Worm (Caenorhabditis elegans) whole organism, L3 larva: ENCODE results near the gene C55C3.1.
A peak's percentile ranks its signal among the peaks of the same experiment; 100 is the strongest.

Experiments used
- R02D3.7 ChIP-seq: fragments of 150-350 bp; optimal IDR thresholded peaks from 2 replicates; lab custom pipeline; 2014; ENCODE audit warnings: missing biosample characterization, missing genetic modification characterization
- aly-2 ChIP-seq: fragments of 150-350 bp; optimal IDR thresholded peaks from 2 replicates; lab custom pipeline; 2014; ENCODE audit warnings: missing biosample characterization, missing genetic modification characterization
- ama-1 ChIP-seq: fragments of 150-350 bp; optimal IDR thresholded peaks from 2 replicates; lab custom pipeline; 2018
- ceh-16 ChIP-seq: sonication (generic microtip); optimal IDR thresholded peaks from 2 replicates; lab custom pipeline; 2017; ENCODE audit warnings: missing biosample characterization, missing genetic modification characterization
- ceh-28 ChIP-seq: fragments of 150-350 bp; optimal IDR thresholded peaks from 2 replicates; lab custom pipeline; 2014; ENCODE audit warnings: missing biosample characterization, missing genetic modification reagents, missing genetic modification characterization
- ceh-82 ChIP-seq: fragments of 150-350 bp; optimal IDR thresholded peaks from 2 replicates; lab custom pipeline; 2014; ENCODE audit warnings: missing biosample characterization, missing genetic modification characterization
- egl-5 ChIP-seq: fragments of 150-350 bp; optimal IDR thresholded peaks from 2 replicates; lab custom pipeline; 2017; ENCODE audit warnings: missing biosample characterization, missing genetic modification reagents, missing genetic modification characterization, inconsistent platforms
- elt-2 ChIP-seq: sonication (generic microtip); optimal IDR thresholded peaks from 2 replicates; lab custom pipeline; 2016; ENCODE audit warnings: missing genetic modification reagents, mild to moderate bottlenecking, missing genetic modification characterization, missing compliant biosample characterization
- fkh-2 ChIP-seq: fragments of 150-350 bp; optimal IDR thresholded peaks from 2 replicates; lab custom pipeline; 2014; ENCODE audit warnings: missing biosample characterization, missing genetic modification reagents, missing genetic modification characterization
- hmg-11 ChIP-seq: sonication (generic microtip); optimal IDR thresholded peaks from 2 replicates; lab custom pipeline; 2016; ENCODE audit warnings: missing genetic modification characterization, missing compliant biosample characterization
- jun-1 ChIP-seq: fragments of 150-350 bp; optimal IDR thresholded peaks from 2 replicates; lab custom pipeline; 2014; ENCODE audit warnings: missing biosample characterization, missing genetic modification reagents, missing genetic modification characterization
- lin-15B ChIP-seq: fragments of 150-350 bp; optimal IDR thresholded peaks from 2 replicates; lab custom pipeline; 2014; ENCODE audit warnings: missing biosample characterization, missing genetic modification characterization
- nhr-11 ChIP-seq: fragments of 150-350 bp; optimal IDR thresholded peaks from 2 replicates; lab custom pipeline; 2014; ENCODE audit warnings: missing biosample characterization, missing genetic modification characterization
- nhr-12 ChIP-seq: fragments of 150-350 bp; optimal IDR thresholded peaks from 2 replicates; lab custom pipeline; 2014; ENCODE audit warnings: missing biosample characterization, missing genetic modification characterization
- nhr-237 ChIP-seq: fragments of 150-350 bp; optimal IDR thresholded peaks from 2 replicates; lab custom pipeline; 2014; ENCODE audit warnings: missing biosample characterization, missing genetic modification characterization
- nhr-67 ChIP-seq: fragments of 150-350 bp; optimal IDR thresholded peaks from 2 replicates; lab custom pipeline; 2014; ENCODE audit warnings: missing biosample characterization, missing genetic modification characterization
- nhr-76 ChIP-seq: fragments of 150-350 bp; sonication (generic microtip); optimal IDR thresholded peaks from 5 replicates; lab custom pipeline; 2014; ENCODE audit warnings: missing biosample characterization, missing genetic modification characterization
- nhr-77 ChIP-seq: fragments of 150-350 bp; optimal IDR thresholded peaks from 2 replicates; lab custom pipeline; 2014; ENCODE audit warnings: missing biosample characterization, missing genetic modification characterization
- pha-4 ChIP-seq: fragments of 150-350 bp; optimal IDR thresholded peaks from 2 replicates; lab custom pipeline; 2014; ENCODE audit warnings: missing biosample characterization, missing genetic modification reagents, missing genetic modification characterization
- pqm-1 ChIP-seq: fragments of 150-350 bp; optimal IDR thresholded peaks from 2 replicates; lab custom pipeline; 2017; ENCODE audit warnings: missing biosample characterization, missing genetic modification characterization, inconsistent platforms
- sea-2 ChIP-seq: fragments of 150-350 bp; sonication (generic microtip); optimal IDR thresholded peaks from 4 replicates; lab custom pipeline; 2014; ENCODE audit warnings: missing biosample characterization, missing genetic modification reagents, missing genetic modification characterization
- snpc-4 ChIP-seq: fragments of 150-350 bp; optimal IDR thresholded peaks from 2 replicates; lab custom pipeline; 2014; ENCODE audit warnings: missing biosample characterization, missing genetic modification characterization
- tbx-2 ChIP-seq: sonication (generic microtip); optimal IDR thresholded peaks from 2 replicates; lab custom pipeline; 2016; ENCODE audit warnings: mild to moderate bottlenecking, missing genetic modification characterization, missing compliant biosample characterization
- unc-39 ChIP-seq: sonication (generic microtip); optimal IDR thresholded peaks from 4 replicates; lab custom pipeline; 2017; ENCODE audit warnings: missing biosample characterization, missing genetic modification characterization
- unc-62 ChIP-seq: fragments of 150-350 bp; sonication (generic microtip); optimal IDR thresholded peaks from 4 replicates; lab custom pipeline; 2014; ENCODE audit warnings: missing biosample characterization, missing genetic modification reagents, missing genetic modification characterization
- zag-1 ChIP-seq: fragments of 150-350 bp; optimal IDR thresholded peaks from 2 replicates; lab custom pipeline; 2014; ENCODE audit warnings: missing biosample characterization, missing genetic modification characterization
- ztf-11 ChIP-seq: fragments of 150-350 bp; optimal IDR thresholded peaks from 2 replicates; lab custom pipeline; 2014; ENCODE audit warnings: missing biosample characterization, missing genetic modification characterization

The C55C3.1 gene

ce11 chrIV:5667191-5667590 lies 41.7 kb upstream of the C55C3.1 start (continued):
- TF ChIP-seq zag-1 (tag; lab: Kevin White, UChicago): no peak
- TF ChIP-seq pqm-1 (tag; lab: Kevin White, UChicago): no peak

- TF ChIP-seq unc-39 (tag; lab: Kevin White, UChicago) (no peak), nhr-12 (tag; lab: Kevin White, UChicago) (no peak), sea-2 (GFP tag; lab: Kevin White, UChicago) (no peak), jun-1 (tag; lab: Kevin White, UChicago) (no peak), pha-4 (tag; lab: Kevin White, UChicago) (peak; percentile 64)
- TF ChIP-seq, all 47 proteins: peak for 1
These were observed 39.4 kb upstream of the C55C3.1 start, which contains the start of gene T19E7.6 for ce11 chrIV:5669459-5669858. T19E7.6 (minus strand) TSS chrIV:5669503.

ce11 chrIV:5671325-5671724 lies 37.6 kb upstream of the C55C3.1 start:
- TF ChIP-seq nhr-77 (tag; lab: Kevin White, UChicago) (no peak), pha-4 (tag; lab: Kevin White, UChicago) (peak; percentile 86)

ce11 chrIV:5674435-5674834 lies 34.5 kb upstream of the C55C3.1 start, which contains the start of gene srd-5:
srd-5 (minus strand) TSS chrIV:5674535.
- TF ChIP-seq tbx-2 (tag; lab: Kevin White, UChicago): no peak
- no peak for TF ChIP-seq egl-5 (tag; lab: Kevin White, UChicago)
- TF ChIP-seq nhr-237: no peak
- TF ChIP-seq nhr-67 (tag; lab: Kevin White, UChicago): no peak
- TF ChIP-seq unc-62 (GFP tag; lab: Kevin White, UChicago): no peak
- TF ChIP-seq ztf-11 (tag; lab: Kevin White, UChicago): no peak
- TF ChIP-seq hmg-11 (tag; lab: Kevin White, UChicago): no peak
- no peak for TF ChIP-seq elt-2 (tag; lab: Kevin White, UChicago)
- TF ChIP-seq ceh-16 (tag; lab: Kevin White, UChicago): no peak
- no peak for TF ChIP-seq nhr-11 (tag; lab: Kevin White, UChicago)
- TF ChIP-seq nhr-76 (tag; lab: Kevin White, UChicago): no peak
- TF ChIP-seq, all 47 proteins: peak for 0

ce11 chrIV:5678044-5678443 lies 30.9 kb upstream of the C55C3.1 start, which contains the start of gene C55C3.4:
C55C3.4 (minus strand) TSS chrIV:5678144.
- TF ChIP-seq pqm-1 (tag; lab: Kevin White, UChicago) (no peak), R02D3.7 (no peak), lin-15B (tag; lab: Kevin White, UChicago) (no peak), tbx-2 (tag; lab: Kevin White, UChicago) (no peak), nhr-77 (tag; lab: Kevin White, UChicago) (no peak), ceh-82 (tag; lab: Kevin White, UChicago) (no peak), aly-2 (tag; lab: Kevin White, UChicago) (no peak), pha-4 (tag; lab: Kevin White, UChicago) (no peak)

ce11 chrIV:5682547-5683234 lies 26.2 kb upstream of the C55C3.1 start, which contains the start of the genes C55C3.7 and C55C3.6:
C55C3.7 (minus strand) TSS chrIV:5682647.
C55C3.6 (plus strand) TSS chrIV:5683184.
- no peak for TF ChIP-seq snpc-4 (tag; lab: Kevin White, UChicago)
- no peak for TF ChIP-seq ama-1 (lab: Kevin White, UChicago)
- no peak for TF ChIP-seq ceh-16 (tag; lab: Kevin White, UChicago)
- no peak for TF ChIP-seq fkh-2
- TF ChIP-seq nhr-237: no peak

ce11 chrIV:5685014-5685413 lies 23.9 kb upstream of the C55C3.1 start, which contains the start of gene C55C3.3:
C55C3.3 (plus strand) TSS chrIV:5685287.
- no peak for TF ChIP-seq R02D3.7
- peak; percentile 97 for TF ChIP-seq ceh-28 (tag; lab: Kevin White, UChicago)
